Worm (Caenorhabditis elegans): Measurements from ENCODE around the gene rsp-2.

ce11 chrII:11485200-11485599, 32.4 kb upstream of the rsp-2 start, which contains the start of gene twk-5:
- TF ChIP-seq flt-1 (GFP tag; IDR thresholded peaks at IDR 0.05) (no peak), T22C8.4 (GFP tag; IDR thresholded peaks at IDR 0.05) (no peak), med-1 (GFP tag; optimal IDR thresholded peaks at IDR 0.05; ENCODE audit: insufficient read depth) (no peak)
